Worm (Caenorhabditis elegans): Measurements from ENCODE around the gene clec-119.
A peak's percentile ranks its signal among the peaks of the same experiment; 100 is the strongest.

Gene clec-119

DNA sequence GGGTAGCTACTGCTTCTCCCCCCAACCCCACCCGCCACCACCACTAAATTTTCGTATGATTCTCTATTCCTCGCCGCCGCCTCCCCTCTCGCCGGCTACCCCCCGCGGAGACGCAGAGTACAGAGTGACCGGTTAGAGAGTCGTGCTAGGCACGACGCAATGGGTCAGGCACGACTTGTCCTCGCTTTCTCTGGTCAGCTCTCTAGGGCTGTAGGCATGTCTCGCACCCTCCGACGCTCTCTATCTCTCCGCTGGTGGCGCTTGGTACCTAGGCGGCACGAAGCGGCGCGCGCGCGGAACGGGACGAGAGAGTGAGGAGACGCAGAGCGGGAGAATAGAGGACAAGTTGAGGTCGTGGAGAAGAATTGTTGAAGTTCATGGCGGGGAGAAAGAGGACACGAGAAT, 8.9 kb upstream of the clec-119 start (continued):
- no peak for TF ChIP-seq zip-11 (GFP tag; IDR thresholded peaks at IDR 0.05)
- peak; percentile 61; the same call in 1 of the 2 replicates for TF ChIP-seq snpc-1.2 (GFP tag; IDR thresholded peaks at IDR 0.05)
- TF ChIP-seq madf-9 (GFP tag; conservative IDR thresholded peaks at IDR 0.05): peak; percentile 100

DNA sequence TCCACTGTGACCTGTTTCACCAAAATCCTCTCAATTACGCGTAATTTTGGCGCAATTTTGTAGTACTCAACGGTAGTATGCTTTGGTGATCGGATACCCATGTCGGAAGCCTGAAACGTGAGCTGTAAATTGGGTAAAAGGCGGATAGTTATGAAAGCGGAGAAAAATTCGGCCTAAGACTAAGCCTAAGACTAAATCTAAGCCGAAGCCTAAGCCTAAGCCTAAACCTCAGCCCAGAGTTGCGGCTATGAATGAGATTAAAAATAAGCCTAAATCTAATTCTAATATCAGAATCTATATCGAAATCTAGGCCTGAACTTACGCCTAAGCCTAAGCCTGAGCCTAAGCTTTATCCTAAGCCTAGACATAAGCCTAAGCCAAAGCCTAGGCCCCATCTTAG, 3.5 kb upstream of the clec-119 start, which contains the start of gene lin-42:
lin-42 (minus strand) TSS at position 101 of the 400 bp plus-strand sequence.
- TF ChIP-seq spr-3 (GFP tag; optimal IDR thresholded peaks at IDR 0.05) (no peak), fkh-10 (GFP tag; optimal IDR thresholded peaks at IDR 0.05) (no peak), mxl-3 (GFP tag; optimal IDR thresholded peaks at IDR 0.05) (no peak), nhr-76 (tag; optimal IDR thresholded peaks at IDR 0.05) (no peak), ces-1 (GFP tag; optimal IDR thresholded peaks at IDR 0.05) (no peak), ceh-28 (tag; optimal IDR thresholded peaks at IDR 0.05) (no peak), F10B5.3 (tag; optimal IDR thresholded peaks at IDR 0.05) (no peak), duxl-1 (tag; optimal IDR thresholded peaks at IDR 0.05; ENCODE audit: poor library complexity) (no peak), F49E8.2 (tag; optimal IDR thresholded peaks at IDR 0.05; ENCODE audit: borderline replicate concordance) (no peak), R02D3.7 (tag; optimal IDR thresholded peaks at IDR 0.05) (no peak), aha-1 (tag) (no peak), daf-19 (GFP tag; conservative IDR thresholded peaks at IDR 0.05) (no peak), lim-7 (GFP tag; IDR thresholded peaks at IDR 0.05) (no peak), zfp-2 (tag; optimal IDR thresholded peaks at IDR 0.05) (no peak)

DNA sequence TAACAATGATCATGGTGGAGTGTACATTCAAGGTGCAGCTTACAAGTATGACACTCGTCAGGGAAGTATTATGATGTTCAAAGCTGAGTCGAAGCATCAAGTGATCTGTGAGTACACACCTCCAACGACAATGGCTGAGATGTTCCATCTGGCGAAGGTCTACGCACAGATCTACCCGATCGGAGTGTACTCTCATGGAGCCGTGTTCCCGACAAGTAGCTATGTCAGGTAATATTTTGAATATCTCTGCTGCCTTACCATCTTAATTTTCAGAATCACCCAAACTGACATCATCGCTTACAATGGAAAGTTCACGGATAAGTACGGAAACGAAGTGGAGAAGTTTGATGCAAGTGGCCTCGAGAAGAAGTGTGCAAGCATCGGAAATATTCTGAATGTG, 1.0 kb downstream of the clec-119 start:
- no peak for TF ChIP-seq rbr-2 (tag; optimal IDR thresholded peaks at IDR 0.05)
- TF ChIP-seq unc-62 (GFP tag; optimal IDR thresholded peaks at IDR 0.05 in 1 of 2): peak in 1 of 2 experiments; percentile 93
- no peak for TF ChIP-seq unc-62 (tag; optimal IDR thresholded peaks at IDR 0.05)
- no peak for TF ChIP-seq ceh-32 (tag; optimal IDR thresholded peaks at IDR 0.05; ENCODE audit: poor library complexity)
- no peak for TF ChIP-seq F44E2.7 (GFP tag; IDR thresholded peaks at IDR 0.05)
- TF ChIP-seq fkh-10 (GFP tag; optimal IDR thresholded peaks at IDR 0.05): no peak
- no peak for TF ChIP-seq nhr-42 (GFP tag; IDR thresholded peaks at IDR 0.05)

ce11 chrII:1258634-1259033, 2.9 kb downstream of the clec-119 start, which contains the start of gene clpr-2:
TSS of gene clpr-2 (plus strand) at chrII:1258934.
- TF ChIP-seq jun-1 (tag; optimal IDR thresholded peaks at IDR 0.05) (no peak), lin-1 (GFP tag; IDR thresholded peaks at IDR 0.05) (no peak), nhr-28 (tag; optimal IDR thresholded peaks at IDR 0.05) (no peak), F44E2.7 (GFP tag; IDR thresholded peaks at IDR 0.05) (no peak), aha-1 (tag) (no peak), nhr-42 (GFP tag; IDR thresholded peaks at IDR 0.05) (no peak), pha-4 (GFP tag; IDR thresholded peaks at IDR 0.05) (no peak), pha-4 (tag; optimal IDR thresholded peaks at IDR 0.05) (no peak), hif-1 (tag; optimal IDR thresholded peaks at IDR 0.05) (no peak), zip-11 (GFP tag; IDR thresholded peaks at IDR 0.05) (no peak), lsy-2 (tag; optimal IDR thresholded peaks at IDR 0.05) (no peak), Y75B8A.6 (GFP tag; IDR thresholded peaks at IDR 0.05) (no peak), mes-2 (tag; optimal IDR thresholded peaks at IDR 0.05; ENCODE audit: poor library complexity, severe bottlenecking) (no peak), unc-130 (GFP tag; optimal IDR thresholded peaks at IDR 0.05) (no peak), daf-12 (tag; optimal IDR thresholded peaks at IDR 0.05) (no peak), mxl-3 (GFP tag; optimal IDR thresholded peaks at IDR 0.05) (no peak), hlh-30 (tag; optimal IDR thresholded peaks at IDR 0.05; ENCODE audit: insufficient read depth) (no peak), ceh-28 (tag; optimal IDR thresholded peaks at IDR 0.05) (no peak), daf-19 (GFP tag; conservative IDR thresholded peaks at IDR 0.05) (no peak)
